Worm (Caenorhabditis elegans): ENCODE data around the gene Y41D4B.6.

Y41D4B.6 gene

ce11 chrIV:1659045-1659741 is 25.6 kb downstream of the Y41D4B.6 start, which contains the start of gene rps-28 (continued):
- no peak for TF ChIP-seq pag-3 (tag; optimal IDR thresholded peaks at IDR 0.05; ENCODE audit: borderline replicate concordance, insufficient read depth)
- TF ChIP-seq alr-1 (tag; optimal IDR thresholded peaks at IDR 0.05; ENCODE audit: borderline replicate concordance), result no peak
- TF ChIP-seq fos-1 (tag; optimal IDR thresholded peaks at IDR 0.05), result peak; percentile 94
- peak; percentile 99 for TF ChIP-seq C16A3.4 (tag; optimal IDR thresholded peaks at IDR 0.05)
- peak; percentile 89 for TF ChIP-seq aly-2 (tag; optimal IDR thresholded peaks at IDR 0.05)
- peak; percentile 96 for TF ChIP-seq unc-86 (tag; optimal IDR thresholded peaks at IDR 0.05)
- TF ChIP-seq unc-30 (tag; optimal IDR thresholded peaks at IDR 0.05), result peak; percentile 38
- peak; percentile 74 for TF ChIP-seq elt-2 (tag; optimal IDR thresholded peaks at IDR 0.05)
- TF ChIP-seq mab-9 (GFP tag; IDR thresholded peaks at IDR 0.05), result peak; percentile 83
- TF ChIP-seq F16B12.6 (tag; optimal IDR thresholded peaks at IDR 0.05), result peak; percentile 73
- TF ChIP-seq dpl-1 (GFP tag; optimal IDR thresholded peaks at IDR 0.05), result peak; percentile 89 to 91 (median 89)
- peak; percentile 99 for TF ChIP-seq fkh-8 (tag; optimal IDR thresholded peaks at IDR 0.05)
- TF ChIP-seq fkh-10 (GFP tag; optimal IDR thresholded peaks at IDR 0.05), result peak; percentile 96
- peak; percentile 39 for TF ChIP-seq C34B4.2 (tag; optimal IDR thresholded peaks at IDR 0.05)
- peak; percentile 89 to 92 for TF ChIP-seq egl-27 (tag; optimal IDR thresholded peaks at IDR 0.05)
- peak; percentile 98 for TF ChIP-seq skn-1 (tag; optimal IDR thresholded peaks at IDR 0.05)
- peak; percentile 88 for TF ChIP-seq irx-1 (tag; optimal IDR thresholded peaks at IDR 0.05)
- peak; percentile 96 for TF ChIP-seq pax-3 (tag; optimal IDR thresholded peaks at IDR 0.05)
- TF ChIP-seq dsc-1 (tag; optimal IDR thresholded peaks at IDR 0.05), result peak; percentile 97
- TF ChIP-seq efl-3 (GFP tag; optimal IDR thresholded peaks at IDR 0.05), result no peak
- peak; percentile 98 for TF ChIP-seq nhr-90 (tag; optimal IDR thresholded peaks at IDR 0.05; ENCODE audit: poor library complexity)
- TF ChIP-seq fkh-4 (tag; optimal IDR thresholded peaks at IDR 0.05; ENCODE audit: borderline replicate concordance), result peak; percentile 75
- TF ChIP-seq ceh-88 (GFP tag; IDR thresholded peaks at IDR 0.05), result peak; percentile 88
- no peak for TF ChIP-seq nhr-28 (tag; optimal IDR thresholded peaks at IDR 0.05)
- peak; percentile 84 for TF ChIP-seq blmp-1 (tag; optimal IDR thresholded peaks at IDR 0.05)
- peak; percentile 93 for TF ChIP-seq aha-1 (tag; optimal IDR thresholded peaks at IDR 0.05)
- peak; percentile 82 for TF ChIP-seq zip-4 (GFP tag; optimal IDR thresholded peaks at IDR 0.05)
- no peak for TF ChIP-seq tlp-1 (tag; optimal IDR thresholded peaks at IDR 0.05)
- peak; percentile 98 for TF ChIP-seq lin-14 (GFP tag; optimal IDR thresholded peaks at IDR 0.05)
- peak; percentile 96 to 97 for TF ChIP-seq lsy-2 (tag; optimal IDR thresholded peaks at IDR 0.05)
- peak; percentile 99 for TF ChIP-seq unc-130 (tag; optimal IDR thresholded peaks at IDR 0.05)
- peak; percentile 88 for TF ChIP-seq unc-98 (GFP tag; IDR thresholded peaks at IDR 0.05)
- peak; percentile 66 for TF ChIP-seq ceh-90 (tag; optimal IDR thresholded peaks at IDR 0.05)

- TF ChIP-seq hpl-2 (GFP tag; optimal IDR thresholded peaks at IDR 0.05), result no peak
- TF ChIP-seq nhr-77 (tag; optimal IDR thresholded peaks at IDR 0.05), result no peak
- TF ChIP-seq hlh-4 (tag; optimal IDR thresholded peaks at IDR 0.05), result no peak
- no peak for TF ChIP-seq ceh-88 (GFP tag; IDR thresholded peaks at IDR 0.05)
- TF ChIP-seq blmp-1 (tag; optimal IDR thresholded peaks at IDR 0.05), result no peak
- no peak for TF ChIP-seq nhr-11 (tag; optimal IDR thresholded peaks at IDR 0.05)
- no peak for TF ChIP-seq nhr-90 (tag; optimal IDR thresholded peaks at IDR 0.05; ENCODE audit: poor library complexity)
- TF ChIP-seq unc-98 (GFP tag; IDR thresholded peaks at IDR 0.05), result no peak
- TF ChIP-seq C16A3.4 (tag; optimal IDR thresholded peaks at IDR 0.05), result no peak
- TF ChIP-seq ztf-4 (tag; optimal IDR thresholded peaks at IDR 0.05), result no peak
- no peak for TF ChIP-seq ama-1 (optimal IDR thresholded peaks at IDR 0.05)
- TF ChIP-seq nhr-71 (tag; optimal IDR thresholded peaks at IDR 0.05), result no peak
- no peak for TF ChIP-seq egl-27 (tag; optimal IDR thresholded peaks at IDR 0.05)
- no peak for TF ChIP-seq pax-3 (tag; optimal IDR thresholded peaks at IDR 0.05)
- no peak for TF ChIP-seq jun-1 (tag; optimal IDR thresholded peaks at IDR 0.05)
- no peak for TF ChIP-seq hlh-17 (GFP tag; optimal IDR thresholded peaks at IDR 0.05; ENCODE audit: borderline replicate concordance)
- no peak for TF ChIP-seq lin-35 (GFP tag; optimal IDR thresholded peaks at IDR 0.05)
- TF ChIP-seq sptf-1 (tag; optimal IDR thresholded peaks at IDR 0.05), result no peak
- no peak for TF ChIP-seq aha-1 (tag; optimal IDR thresholded peaks at IDR 0.05)
Observed at ce11 chrIV:1659978-1660377, 26.4 kb downstream of the Y41D4B.6 start, which contains the start of gene Y41D4B.4. Y41D4B.4 (plus strand) TSS chrIV:1660110.

All from whole organism, L1 larva.